Worm (Caenorhabditis elegans) whole organism, young adult: ENCODE measurements around the gene D1025.1.
A peak's percentile ranks its signal among the peaks of the same experiment; 100 is the strongest.

Experiments
- D2030.7 ChIP-seq: fragments of 200-800 bp; sonication (Bioruptor generic); IDR thresholded peaks from 2 replicates; pipeline ENCODE4 v1.3.6; 2022; ENCODE audit warnings: missing genetic modification reagents, missing genetic modification characterization, missing compliant biosample characterization
- F10E7.11 ChIP-seq: sonication (generic microtip); optimal IDR thresholded peaks from 2 replicates; lab custom pipeline; 2017; ENCODE audit warnings: mild to moderate bottlenecking, missing genetic modification characterization, moderate library complexity, missing compliant biosample characterization
- F37B4.10 ChIP-seq: fragments of 200-800 bp; sonication (Bioruptor generic); IDR thresholded peaks from 2 replicates; pipeline ENCODE4 v1.3.6; 2022; ENCODE audit warnings: missing genetic modification characterization, missing compliant biosample characterization
- F39B2.1 ChIP-seq: fragments of 200-800 bp; sonication (Bioruptor generic); IDR thresholded peaks from 2 replicates; pipeline ENCODE4 v1.3.6; 2022; ENCODE audit warnings: missing genetic modification reagents, missing genetic modification characterization, missing compliant biosample characterization
- K11D2.4 ChIP-seq: fragments of 200-800 bp; sonication (Bioruptor generic); IDR thresholded peaks from 2 replicates; pipeline ENCODE4 v1.3.6; 2022; ENCODE audit warnings: missing genetic modification reagents, missing genetic modification characterization, missing compliant biosample characterization
- Y95B8A.8 ChIP-seq: fragments of 200-800 bp; sonication (Bioruptor generic); IDR thresholded peaks from 2 replicates; pipeline ENCODE4 v1.3.6; 2022; ENCODE audit warnings: missing genetic modification reagents, missing genetic modification characterization, missing compliant biosample characterization
- akir-1 ChIP-seq: fragments of 200-800 bp; sonication (Bioruptor generic); optimal IDR thresholded peaks from 2 replicates; lab custom pipeline; 2018; ENCODE audit warnings: mild to moderate bottlenecking, missing genetic modification characterization, moderate library complexity, missing compliant biosample characterization
- aptf-3 ChIP-seq: fragments of 200-800 bp; sonication (Bioruptor generic); IDR thresholded peaks from 2 replicates; pipeline ENCODE4 v1.3.6; 2022; ENCODE audit warnings: missing genetic modification characterization, missing compliant biosample characterization
- bed-2 ChIP-seq: fragments of 200-800 bp; sonication (Bioruptor generic); IDR thresholded peaks from 2 replicates; pipeline ENCODE4 v1.3.6; 2022; ENCODE audit warnings: missing genetic modification reagents, missing genetic modification characterization, missing compliant biosample characterization
- cebp-1 ChIP-seq, 2 experiments: fragments of 200-800 bp in 1 of 2; sonication (Bioruptor generic) in 1 of 2; sonication (generic microtip) in 1 of 2; IDR thresholded peaks in 1 of 2; optimal IDR thresholded peaks in 1 of 2; 2 replicates each; pipeline versions ENCODE4 v1.3.6 to Lab custom; 2017 to 2022; ENCODE audit warnings: missing compliant biosample characterization in 2 of 2, missing genetic modification characterization in 2 of 2, mild to moderate bottlenecking in 1 of 2, missing genetic modification reagents in 1 of 2, moderate library complexity in 1 of 2
- chd-7 ChIP-seq: sonication (generic microtip); optimal IDR thresholded peaks from 2 replicates; lab custom pipeline; 2016; ENCODE audit warnings: mild to moderate bottlenecking, missing genetic modification characterization, moderate library complexity, missing compliant biosample characterization
- die-1 ChIP-seq: sonication (generic microtip); optimal IDR thresholded peaks from 2 replicates; lab custom pipeline; 2016; ENCODE audit warnings: missing genotype, mild to moderate bottlenecking, missing genetic modification characterization, missing compliant biosample characterization
- dox-1 ChIP-seq: fragments of 200-800 bp; sonication (Bioruptor generic); IDR thresholded peaks from 2 replicates; pipeline ENCODE4 v1.3.6; 2022; ENCODE audit warnings: missing genetic modification reagents, missing genetic modification characterization, missing compliant biosample characterization
- dpl-1 ChIP-seq: fragments of 150-350 bp; optimal IDR thresholded peaks from 2 replicates; lab custom pipeline; 2014; ENCODE audit warnings: missing biosample characterization, missing genetic modification reagents, missing genetic modification characterization
- efl-1 ChIP-seq: fragments of 150-350 bp; optimal IDR thresholded peaks from 2 replicates; lab custom pipeline; 2014; ENCODE audit warnings: missing biosample characterization, missing genetic modification reagents, missing genetic modification characterization
- egl-18 ChIP-seq: fragments of 200-800 bp; sonication (Bioruptor generic); IDR thresholded peaks from 2 replicates; pipeline ENCODE4 v1.3.6; 2022; ENCODE audit warnings: missing genetic modification reagents, missing genetic modification characterization, missing compliant biosample characterization
- gei-17 ChIP-seq: fragments of 200-800 bp; sonication (Bioruptor generic); optimal IDR thresholded peaks from 2 replicates; lab custom pipeline; 2018; ENCODE audit warnings: mild to moderate bottlenecking, missing genetic modification characterization, missing compliant biosample characterization
- him-1 ChIP-seq: sonication (generic microtip); optimal IDR thresholded peaks from 2 replicates; lab custom pipeline; 2016; ENCODE audit warnings: missing genotype, missing genetic modification reagents, missing genetic modification characterization, missing compliant biosample characterization
- hmg-1.2 ChIP-seq: fragments of 200-800 bp; sonication (Bioruptor generic); IDR thresholded peaks from 2 replicates; pipeline ENCODE4 v1.3.6; 2022; ENCODE audit warnings: missing genetic modification reagents, missing genetic modification characterization, missing compliant biosample characterization
- lin-26 ChIP-seq: fragments of 200-800 bp; sonication (Bioruptor generic); IDR thresholded peaks from 2 replicates; pipeline ENCODE4 v1.3.6; 2022; ENCODE audit warnings: missing genetic modification reagents, missing genetic modification characterization, missing compliant biosample characterization
- lin-54 ChIP-seq: fragments of 200-800 bp; sonication (Bioruptor generic); optimal IDR thresholded peaks from 2 replicates; lab custom pipeline; 2018; ENCODE audit warnings: mild to moderate bottlenecking, missing genetic modification characterization, missing compliant biosample characterization
- madf-6 ChIP-seq: fragments of 200-800 bp; sonication (Bioruptor generic); IDR thresholded peaks from 2 replicates; pipeline ENCODE4 v1.3.6; 2022; ENCODE audit warnings: missing genetic modification reagents, missing genetic modification characterization, missing compliant biosample characterization
- madf-8 ChIP-seq: fragments of 200-800 bp; sonication (Bioruptor generic); conservative IDR thresholded peaks from 2 replicates; pipeline ENCODE4 v1.3.6; 2022; ENCODE audit warnings: missing genetic modification reagents, missing genetic modification characterization, missing compliant biosample characterization
- mcd-1 ChIP-seq: fragments of 200-800 bp; sonication (Bioruptor generic); IDR thresholded peaks from 2 replicates; pipeline ENCODE4 v1.3.6; 2022; ENCODE audit warnings: missing genetic modification reagents, missing genetic modification characterization, missing compliant biosample characterization
- mes-4 ChIP-seq: sonication (generic microtip); optimal IDR thresholded peaks from 2 replicates; lab custom pipeline; 2016; ENCODE audit warnings: missing genotype, missing genetic modification characterization, missing compliant biosample characterization
- nfya-2 ChIP-seq: fragments of 200-800 bp; sonication (Bioruptor generic); IDR thresholded peaks from 2 replicates; pipeline ENCODE4 v1.3.6; 2022; ENCODE audit warnings: missing genetic modification reagents, missing genetic modification characterization, missing compliant biosample characterization
- nhr-80 ChIP-seq: sonication (generic microtip); optimal IDR thresholded peaks from 2 replicates; lab custom pipeline; 2016; ENCODE audit warnings: missing genetic modification characterization, missing compliant biosample characterization
- nhr-90 ChIP-seq: sonication (generic microtip); optimal IDR thresholded peaks from 2 replicates; lab custom pipeline; 2016; ENCODE audit warnings: missing genotype, mild to moderate bottlenecking, missing genetic modification characterization, missing compliant biosample characterization
- pha-4 ChIP-seq: fragments of 150-350 bp; sonication (generic microtip); optimal IDR thresholded peaks from 2 replicates; lab custom pipeline; 2014; ENCODE audit warnings: missing biosample characterization, missing genetic modification reagents, missing genetic modification characterization
- rec-8 ChIP-seq, 2 experiments: sonication (generic microtip); optimal IDR thresholded peaks; 2 replicates each; lab custom pipeline; 2016; ENCODE audit warnings: mild to moderate bottlenecking in 2 of 2, missing genetic modification characterization in 2 of 2, missing genetic modification reagents in 2 of 2, missing genotype in 2 of 2, missing biosample characterization in 1 of 2, missing compliant biosample characterization in 1 of 2, moderate library complexity in 1 of 2
- sdz-38 ChIP-seq: sonication (generic microtip); optimal IDR thresholded peaks from 2 replicates; lab custom pipeline; 2016; ENCODE audit warnings: missing genotype, missing genetic modification characterization, missing compliant biosample characterization
- sea-2 ChIP-seq: fragments of 200-800 bp; sonication (Bioruptor generic); IDR thresholded peaks from 2 replicates; pipeline ENCODE4 v1.3.6; 2022; ENCODE audit warnings: missing genetic modification characterization, missing compliant biosample characterization
- snpc-4 ChIP-seq, 5 experiments: fragments of 150-350 bp in 1 of 5; sonication (generic microtip) in 4 of 5; optimal IDR thresholded peaks; 2 replicates each; lab custom pipeline; 2014 to 2018; ENCODE audit warnings: missing genetic modification characterization in 5 of 5, missing biosample characterization in 3 of 5, antibody characterized with exemption in 2 of 5, mild to moderate bottlenecking in 2 of 5, missing compliant biosample characterization in 2 of 5, missing genotype in 2 of 5, moderate library complexity in 2 of 5, missing genetic modification reagents in 1 of 5
- tbx-9 ChIP-seq: sonication (generic microtip); optimal IDR thresholded peaks from 2 replicates; lab custom pipeline; 2016; ENCODE audit warnings: borderline replicate concordance, missing genetic modification characterization, inconsistent platforms, missing compliant biosample characterization
- unc-62 ChIP-seq: fragments of 150-350 bp; optimal IDR thresholded peaks from 2 replicates; lab custom pipeline; 2014; ENCODE audit warnings: missing biosample characterization, missing genetic modification reagents, missing genetic modification characterization
- zim-3 ChIP-seq: sonication (generic microtip); optimal IDR thresholded peaks from 2 replicates; lab custom pipeline; 2017; ENCODE audit warnings: mild to moderate bottlenecking, missing genetic modification characterization, moderate library complexity, missing compliant biosample characterization
- ztf-25 ChIP-seq: fragments of 200-800 bp; sonication (Bioruptor generic); IDR thresholded peaks from 2 replicates; pipeline ENCODE4 v1.3.6; 2022; ENCODE audit warnings: missing genetic modification reagents, missing genetic modification characterization, missing compliant biosample characterization
- ztf-3 ChIP-seq: fragments of 200-800 bp; sonication (Bioruptor generic); optimal IDR thresholded peaks from 2 replicates; lab custom pipeline; 2018; ENCODE audit warnings: mild to moderate bottlenecking, missing genetic modification characterization, missing compliant biosample characterization

Gene D1025.1

DNA sequence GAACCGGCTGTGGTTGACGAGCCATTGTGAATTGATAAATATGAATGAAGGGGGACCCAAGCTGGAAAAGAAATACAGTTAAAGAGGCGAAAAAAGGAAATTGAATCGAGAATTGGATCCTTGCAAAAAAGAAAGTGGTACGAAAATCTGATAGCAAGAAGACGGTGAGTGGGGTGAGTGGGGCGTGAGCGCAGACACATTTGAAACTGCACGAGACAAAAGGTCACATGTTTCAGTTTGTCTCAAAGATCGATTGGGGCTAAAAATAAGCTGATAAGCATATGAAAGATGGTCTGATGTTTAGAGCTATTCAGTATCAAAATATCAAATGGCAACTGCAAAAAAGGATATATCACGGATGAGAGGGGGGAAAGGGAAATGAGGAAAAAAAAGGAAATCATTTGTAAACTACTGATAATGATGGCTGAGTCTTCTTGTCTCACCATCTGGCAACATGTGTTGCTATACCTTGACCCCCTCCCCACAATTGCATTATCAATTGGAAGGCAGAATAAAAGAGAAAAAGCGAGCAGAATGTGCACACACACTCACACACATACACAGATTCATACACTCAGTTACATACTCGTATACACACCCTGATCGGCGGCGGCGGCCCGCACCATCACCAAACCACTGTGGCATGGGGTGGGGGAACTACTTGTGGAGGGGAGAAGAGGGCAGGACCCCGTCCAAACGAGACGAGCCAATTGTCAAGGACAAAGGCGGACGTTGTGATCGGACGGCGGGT lies 16.6 kb upstream of the D1025.1 start, which contains the start of gene M163.1 (continued):
- no peak for TF ChIP-seq akir-1
- TF ChIP-seq madf-8 (GFP tag; lab: Robert Waterston, UW), result no peak
- no peak for TF ChIP-seq aptf-3 (GFP tag; lab: Robert Waterston, UW)
- peak; percentile 64 for TF ChIP-seq dox-1 (GFP tag; lab: Robert Waterston, UW)
- no peak for TF ChIP-seq die-1 (tag; lab: Kevin White, UChicago)
- peak; percentile 13 for TF ChIP-seq unc-62 (GFP tag; lab: Kevin White, UChicago)
- TF ChIP-seq pha-4 (tag; lab: Kevin White, UChicago), result no peak
- no peak for TF ChIP-seq sdz-38
- no peak for TF ChIP-seq mes-4 (tag; lab: Kevin White, UChicago)
- no peak for TF ChIP-seq snpc-4 (GFP tag; optimal IDR thresholded peaks at IDR 0.05; lab: Kevin White, UChicago)
- TF ChIP-seq snpc-4 (tag; optimal IDR thresholded peaks at IDR 0.05; lab: Kevin White, UChicago), result no peak
- TF ChIP-seq gei-17, result no peak
- no peak for TF ChIP-seq cebp-1 (GFP tag; IDR thresholded peaks at IDR 0.05; lab: Robert Waterston, UW)
- TF ChIP-seq cebp-1 (tag; optimal IDR thresholded peaks at IDR 0.05; lab: Kevin White, UChicago), result peak; percentile 21
- no peak for TF ChIP-seq ztf-25 (GFP tag; lab: Robert Waterston, UW)
- TF ChIP-seq him-1 (tag; lab: Kevin White, UChicago), result no peak
- no peak for TF ChIP-seq K11D2.4 (GFP tag; lab: Robert Waterston, UW)
- TF ChIP-seq dpl-1, result no peak
- no peak for TF ChIP-seq chd-7
- no peak for TF ChIP-seq tbx-9 (tag; lab: Kevin White, UChicago)
- TF ChIP-seq ztf-3, result no peak
- no peak for TF ChIP-seq lin-26
- TF ChIP-seq F39B2.1 (GFP tag; lab: Robert Waterston, UW), result no peak
- no peak for TF ChIP-seq nhr-90 (tag; lab: Kevin White, UChicago)
- no peak for TF ChIP-seq F37B4.10 (GFP tag; lab: Robert Waterston, UW)
- no peak for TF ChIP-seq sea-2 (GFP tag; lab: Robert Waterston, UW)
- no peak; the same call in 1 of the 2 replicates for TF ChIP-seq mcd-1 (GFP tag; lab: Robert Waterston, UW)
- TF ChIP-seq Y95B8A.8 (GFP tag; lab: Robert Waterston, UW), result no peak
- TF ChIP-seq egl-18 (GFP tag; lab: Robert Waterston, UW), result no peak
- no peak for TF ChIP-seq nfya-2
- no peak for TF ChIP-seq F10E7.11 (tag; lab: Kevin White, UChicago)
- no peak for TF ChIP-seq zim-3 (tag; lab: Kevin White, UChicago)
- TF ChIP-seq hmg-1.2, result no peak
- TF ChIP-seq rec-8 (tag; optimal IDR thresholded peaks at IDR 0.05; lab: Kevin White, UChicago), result no peak
- TF ChIP-seq efl-1, result no peak
- TF ChIP-seq lin-54 (GFP tag; lab: Kevin White, UChicago), result no peak
- no peak for TF ChIP-seq madf-6 (GFP tag; lab: Robert Waterston, UW)
- no peak for TF ChIP-seq D2030.7 (GFP tag; lab: Robert Waterston, UW)

DNA sequence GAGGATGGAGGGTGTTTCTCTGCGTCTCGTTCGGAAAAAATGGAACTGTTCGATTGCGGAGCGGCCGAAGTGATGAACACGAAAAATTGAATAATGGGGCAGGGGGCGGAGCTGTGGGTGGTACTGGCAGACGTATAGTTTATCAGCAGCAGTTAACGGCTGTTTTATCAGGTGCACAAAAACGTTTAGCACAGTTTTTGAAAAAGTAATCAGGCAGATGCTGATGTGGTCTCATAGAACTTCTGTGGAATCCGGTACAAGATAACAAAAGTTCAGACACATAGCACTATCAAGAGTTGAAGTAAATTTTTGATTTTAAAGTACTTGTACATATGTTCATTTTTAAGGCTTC lies 16.0 kb upstream of the D1025.1 start:
- TF ChIP-seq bed-2, result no peak
- TF ChIP-seq nhr-80 (tag; lab: Kevin White, UChicago), result peak; percentile 38
